Worm (Caenorhabditis elegans): Measurements from ENCODE around the gene txt-13.
A peak's percentile ranks its signal among the peaks of the same experiment; 100 is the strongest.

txt-13 gene

DNA sequence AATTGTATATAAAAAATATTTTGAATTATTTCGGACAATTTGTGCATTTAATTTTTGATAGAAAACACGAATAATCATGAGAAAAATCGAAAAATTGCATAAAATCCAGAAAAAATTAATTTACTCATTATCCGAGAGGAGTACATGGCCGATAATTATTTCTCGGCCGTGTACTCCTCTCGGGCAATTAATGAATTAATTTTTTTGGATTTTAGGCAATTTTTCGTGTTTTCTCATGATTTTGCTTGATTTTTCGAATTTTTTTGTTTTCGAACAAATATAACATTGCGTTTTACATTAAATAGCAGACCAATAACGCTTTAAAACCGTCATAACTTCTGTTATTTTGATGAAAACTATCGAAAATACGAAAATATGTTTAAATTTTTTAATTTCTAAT lies 32.4 kb upstream of the txt-13 start (continued):
- peak; percentile 44 for TF ChIP-seq nhr-21 (tag; optimal IDR thresholded peaks at IDR 0.05)
- TF ChIP-seq unc-39 (tag; optimal IDR thresholded peaks at IDR 0.05): no peak
- no peak for TF ChIP-seq snpc-4 (tag; optimal IDR thresholded peaks at IDR 0.05)
- TF ChIP-seq sma-3 (GFP tag; optimal IDR thresholded peaks at IDR 0.05): peak; percentile 73
- no peak for TF ChIP-seq zag-1 (tag; optimal IDR thresholded peaks at IDR 0.05)
- TF ChIP-seq nhr-129 (tag; optimal IDR thresholded peaks at IDR 0.05): no peak
- TF ChIP-seq mdl-1 (tag; optimal IDR thresholded peaks at IDR 0.05): no peak
- peak; percentile 55 for TF ChIP-seq F13H6.1 (tag; optimal IDR thresholded peaks at IDR 0.05)
- no peak for TF ChIP-seq lin-11 (tag; optimal IDR thresholded peaks at IDR 0.05)
- no peak for TF ChIP-seq nhr-237 (tag; optimal IDR thresholded peaks at IDR 0.05)
- TF ChIP-seq sem-4 (tag; optimal IDR thresholded peaks at IDR 0.05): no peak
- TF ChIP-seq aly-2 (tag; optimal IDR thresholded peaks at IDR 0.05): no peak
- no peak for TF ChIP-seq unc-62 (GFP tag; optimal IDR thresholded peaks at IDR 0.05)
- TF ChIP-seq gmeb-1 (tag; optimal IDR thresholded peaks at IDR 0.05): peak; percentile 72
- TF ChIP-seq R02D3.7 (tag; optimal IDR thresholded peaks at IDR 0.05): peak; percentile 12
- TF ChIP-seq mbf-1 (tag; optimal IDR thresholded peaks at IDR 0.05): no peak
- TF ChIP-seq nhr-10 (tag; optimal IDR thresholded peaks at IDR 0.05): no peak
- TF ChIP-seq crh-2 (tag; optimal IDR thresholded peaks at IDR 0.05): peak; percentile 58
- peak; percentile 38 for TF ChIP-seq fos-1 (tag; optimal IDR thresholded peaks at IDR 0.05)

DNA sequence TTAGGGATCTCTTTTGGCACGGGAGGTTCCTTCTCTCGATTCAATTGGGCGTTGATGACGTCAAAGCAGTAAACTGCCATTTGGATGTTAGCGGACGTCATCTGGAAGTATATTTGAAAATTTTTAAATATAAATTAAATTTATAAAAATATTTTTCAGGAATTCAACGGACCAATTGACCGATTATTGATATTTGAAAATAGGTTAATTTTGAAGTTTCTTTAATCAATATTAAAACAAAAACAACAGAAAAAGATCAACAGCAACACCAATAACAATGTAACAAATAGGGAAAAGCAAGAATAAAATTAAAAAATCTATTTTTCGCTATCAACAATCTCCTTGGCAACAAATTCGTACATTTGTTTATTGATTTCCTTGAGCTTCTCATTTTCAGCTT lies 31.2 kb upstream of the txt-13 start, which contains the start of gene R166.3:
TSS of gene R166.3 (minus strand) at position 101 of the 400 bp plus-strand sequence.
- TF ChIP-seq elt-1 (tag; optimal IDR thresholded peaks at IDR 0.05) (no peak), nhr-10 (tag; optimal IDR thresholded peaks at IDR 0.05) (no peak), ztf-1 (GFP tag; conservative IDR thresholded peaks at IDR 0.05) (no peak), alr-1 (tag; optimal IDR thresholded peaks at IDR 0.05) (no peak), fos-1 (tag; optimal IDR thresholded peaks at IDR 0.05) (no peak), ceh-82 (tag; optimal IDR thresholded peaks at IDR 0.05) (no peak), lsy-2 (tag; optimal IDR thresholded peaks at IDR 0.05) (no peak), unc-62 (GFP tag; optimal IDR thresholded peaks at IDR 0.05) (no peak), gmeb-1 (tag; optimal IDR thresholded peaks at IDR 0.05) (no peak)

- TF ChIP-seq blmp-1 (tag; optimal IDR thresholded peaks at IDR 0.05; ENCODE audit: insufficient read depth): peak; percentile 83
- TF ChIP-seq elt-3 (tag; optimal IDR thresholded peaks at IDR 0.05): no peak
- no peak for TF ChIP-seq ztf-1 (GFP tag; conservative IDR thresholded peaks at IDR 0.05)
- TF ChIP-seq sma-9 (GFP tag; optimal IDR thresholded peaks at IDR 0.05): peak; percentile 79
- no peak for TF ChIP-seq sma-9 (tag; optimal IDR thresholded peaks at IDR 0.05)
- peak; percentile 85 for TF ChIP-seq nhr-6 (tag; optimal IDR thresholded peaks at IDR 0.05)
- TF ChIP-seq zag-1 (tag; optimal IDR thresholded peaks at IDR 0.05): peak; percentile 29
- peak; percentile 83 for TF ChIP-seq gmeb-1 (tag; optimal IDR thresholded peaks at IDR 0.05)
- peak; percentile 33 for TF ChIP-seq mab-5 (tag; optimal IDR thresholded peaks at IDR 0.05)
- peak; percentile 79 for TF ChIP-seq lin-13 (GFP tag; optimal IDR thresholded peaks at IDR 0.05)
- TF ChIP-seq lin-11 (tag; optimal IDR thresholded peaks at IDR 0.05): no peak
- TF ChIP-seq nhr-11 (tag; optimal IDR thresholded peaks at IDR 0.05): peak; percentile 53
- no peak for TF ChIP-seq dmd-4 (tag; optimal IDR thresholded peaks at IDR 0.05)
- peak; percentile 80 for TF ChIP-seq R02D3.7 (tag; optimal IDR thresholded peaks at IDR 0.05)
- TF ChIP-seq crh-2 (tag; optimal IDR thresholded peaks at IDR 0.05): peak; percentile 78
- TF ChIP-seq ama-1 (optimal IDR thresholded peaks at IDR 0.05): peak; percentile 97
- TF ChIP-seq nhr-10 (tag; optimal IDR thresholded peaks at IDR 0.05): no peak
- TF ChIP-seq sem-4 (tag; optimal IDR thresholded peaks at IDR 0.05): peak; percentile 70
- TF ChIP-seq C34F6.9 (tag; optimal IDR thresholded peaks at IDR 0.05): peak; percentile 77
- no peak for TF ChIP-seq ceh-16 (tag; optimal IDR thresholded peaks at IDR 0.05)
- no peak for TF ChIP-seq unc-39 (tag; optimal IDR thresholded peaks at IDR 0.05)
- TF ChIP-seq lsy-2 (tag; optimal IDR thresholded peaks at IDR 0.05): peak; percentile 28 to 89
- peak; percentile 97 for TF ChIP-seq ztf-4 (tag; optimal IDR thresholded peaks at IDR 0.05)
- TF ChIP-seq nhr-25 (tag; optimal IDR thresholded peaks at IDR 0.05): peak; percentile 98
- TF ChIP-seq F13H6.1 (tag; optimal IDR thresholded peaks at IDR 0.05): peak; percentile 84
- TF ChIP-seq Y55F3AM.14 (GFP tag; optimal IDR thresholded peaks at IDR 0.05): peak; percentile 78
- peak; percentile 25 for TF ChIP-seq mbf-1 (tag; optimal IDR thresholded peaks at IDR 0.05)
- peak; percentile 79 for TF ChIP-seq nhr-21 (tag; optimal IDR thresholded peaks at IDR 0.05)
- peak; percentile 85 for TF ChIP-seq sma-3 (GFP tag; optimal IDR thresholded peaks at IDR 0.05)
- TF ChIP-seq ztf-11 (tag; optimal IDR thresholded peaks at IDR 0.05): no peak
- TF ChIP-seq nhr-77 (tag; optimal IDR thresholded peaks at IDR 0.05): no peak
- no peak for TF ChIP-seq nhr-12 (tag; optimal IDR thresholded peaks at IDR 0.05)
- peak; percentile 80 for TF ChIP-seq nhr-129 (tag; optimal IDR thresholded peaks at IDR 0.05)
- peak; percentile 79 for TF ChIP-seq unc-55 (GFP tag; optimal IDR thresholded peaks at IDR 0.05)
- no peak for TF ChIP-seq mdl-1 (tag; optimal IDR thresholded peaks at IDR 0.05)
- TF ChIP-seq snpc-4 (tag; optimal IDR thresholded peaks at IDR 0.05): no peak
- no peak for TF ChIP-seq alr-1 (tag; optimal IDR thresholded peaks at IDR 0.05)
Observed at ce11 chrII:10541923-10542486, 28.4 kb upstream of the txt-13 start, which contains the start of gene pro-1. Gene pro-1 (minus strand): TSS chrII:10541996.

Data from whole organism, L2 larva.